Fruit fly (Drosophila melanogaster): Measurements from ENCODE around the gene CG14259.

CG14259 gene

DNA sequence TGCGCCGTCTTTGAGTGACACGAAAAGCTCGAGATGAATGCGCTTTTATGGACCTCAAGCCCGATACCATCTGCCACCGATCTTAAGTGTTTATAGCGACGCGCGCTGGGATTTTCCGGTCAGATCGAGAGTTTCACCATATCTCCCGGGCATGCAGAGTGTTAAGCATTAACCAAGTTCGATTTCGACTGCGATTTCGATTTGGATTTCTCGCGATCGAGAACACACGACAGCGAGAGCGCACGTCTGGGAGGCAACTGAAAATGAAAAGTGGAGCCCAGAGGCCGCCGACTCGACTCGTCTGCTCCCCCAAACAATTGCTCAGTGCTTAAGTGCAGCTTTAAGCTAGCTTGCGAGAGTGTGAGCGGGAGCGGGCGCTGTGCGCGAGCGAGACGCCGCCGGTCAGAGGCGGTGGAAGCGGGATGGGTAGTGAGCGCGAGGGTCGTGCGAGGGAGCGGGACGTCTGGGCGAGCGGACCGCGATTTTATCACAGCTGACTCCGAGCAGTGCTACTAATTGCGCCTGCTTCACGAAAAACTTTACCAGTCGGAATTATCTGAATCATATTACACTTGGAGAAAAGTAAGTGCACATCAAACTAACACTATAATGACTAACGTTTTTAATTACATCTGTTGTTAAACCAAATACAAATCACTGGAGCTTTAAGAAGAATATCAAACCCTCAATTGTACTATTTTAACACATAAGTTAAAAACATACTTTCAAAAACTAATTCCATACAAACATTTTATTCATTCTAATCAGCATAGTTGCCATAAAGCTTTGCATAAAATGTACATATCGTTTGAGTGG, 24.3 kb upstream of the CG14259 start, which contains the start of gene spz:
Gene spz, minus strand, starts transcription at position 261 of the 816 bp plus-strand sequence.
- TF ChIP-seq CG17361 (GFP tag; IDR thresholded peaks at IDR 0.05) (no peak), sob (GFP tag; IDR thresholded peaks at IDR 0.05) (peak; percentile 51; the same call in 1 of the 2 replicates), en (GFP tag; optimal IDR thresholded peaks at IDR 0.05) (no peak), corto (GFP tag; optimal IDR thresholded peaks at IDR 0.05) (no peak), CG4617 (GFP tag; optimal IDR thresholded peaks at IDR 0.05; ENCODE audit: borderline replicate concordance) (no peak), CG15011 (GFP tag; optimal IDR thresholded peaks at IDR 0.05) (no peak), Sry-β (GFP tag; optimal IDR thresholded peaks at IDR 0.05) (no peak), CG31441 (GFP tag; IDR thresholded peaks at IDR 0.05) (no peak), ftz-f1 (GFP tag; optimal IDR thresholded peaks at IDR 0.05) (peak; percentile 60), ara (GFP tag; IDR thresholded peaks at IDR 0.05) (no peak), fru (optimal IDR thresholded peaks at IDR 0.05) (no peak), CG10366 (GFP tag; IDR thresholded peaks at IDR 0.05) (no peak), repo (GFP tag; optimal IDR thresholded peaks at IDR 0.05) (peak; percentile 14), Rfx (GFP tag; IDR thresholded peaks at IDR 0.05) (no peak), Drgx (GFP tag; IDR thresholded peaks at IDR 0.05) (peak; percentile 30; the same call in 1 of the 2 replicates), cato (GFP tag; optimal IDR thresholded peaks at IDR 0.05; ENCODE audit: borderline replicate concordance) (no peak), CG34224 (GFP tag; IDR thresholded peaks at IDR 0.05; ENCODE audit: partially characterized antibody) (no peak; the same call in 2 of the 3 replicates), CG12744 (GFP tag; optimal IDR thresholded peaks at IDR 0.05) (no peak), CG7372 (GFP tag; IDR thresholded peaks at IDR 0.05) (no peak), CG10959 (GFP tag; IDR thresholded peaks at IDR 0.05) (no peak), CG10267 (tag; optimal IDR thresholded peaks at IDR 0.05) (no peak), CG4282 (GFP tag; optimal IDR thresholded peaks at IDR 0.05) (no peak), CG2875 (GFP tag; optimal IDR thresholded peaks at IDR 0.05) (no peak), nerfin-1 (tag; optimal IDR thresholded peaks at IDR 0.05) (no peak), dimm (GFP tag; IDR thresholded peaks at IDR 0.05) (no peak), ranshi (GFP tag; IDR thresholded peaks at IDR 0.05) (no peak), gce (GFP tag; IDR thresholded peaks at IDR 0.05) (no peak), ERR (GFP tag; optimal IDR thresholded peaks at IDR 0.05) (no peak), HLHmδ (GFP tag; optimal IDR thresholded peaks at IDR 0.05) (no peak), Lim3 (GFP tag; IDR thresholded peaks at IDR 0.05) (no peak), CkIIα-i1 (GFP tag; IDR thresholded peaks at IDR 0.05) (no peak), zf30C (GFP tag; optimal IDR thresholded peaks at IDR 0.05) (no peak), CG9876 (GFP tag; optimal IDR thresholded peaks at IDR 0.05) (no peak), CG17186 (GFP tag; optimal IDR thresholded peaks at IDR 0.05) (no peak), CHES-1-like (GFP tag; optimal IDR thresholded peaks at IDR 0.05) (no peak), CG11723 (GFP tag; optimal IDR thresholded peaks at IDR 0.05) (no peak), Antp (GFP tag; optimal IDR thresholded peaks at IDR 0.05) (no peak), pho (GFP tag; optimal IDR thresholded peaks at IDR 0.05) (peak; percentile 12), Bgb (GFP tag; IDR thresholded peaks at IDR 0.05; ENCODE audit: partially characterized antibody) (peak; percentile 25; the same call in 1 of the 2 replicates), NC2α (GFP tag; optimal IDR thresholded peaks at IDR 0.05) (no peak), wek (GFP tag; optimal IDR thresholded peaks at IDR 0.05) (no peak), CG13624 (GFP tag; optimal IDR thresholded peaks at IDR 0.05) (no peak), CG3726 (GFP tag; IDR thresholded peaks at IDR 0.05) (no peak), vnd (GFP tag; IDR thresholded peaks at IDR 0.05; ENCODE audit: partially characterized antibody) (no peak), Lhr (GFP tag; optimal IDR thresholded peaks at IDR 0.05) (no peak), H2.0 (GFP tag; IDR thresholded peaks at IDR 0.05) (no peak), CG34422 (GFP tag; IDR thresholded peaks at IDR 0.05) (0 out of 3 replicates have a peak, but pooled peaks have one; percentile 48), CG33557 (GFP tag; optimal IDR thresholded peaks at IDR 0.05) (no peak), CG7745 (tag; optimal IDR thresholded peaks at IDR 0.05) (no peak), CG8478 (optimal IDR thresholded peaks at IDR 0.05) (peak; percentile 74)
